Worm (Caenorhabditis elegans) whole organism, early embryonic: ENCODE data around the gene K02D10.2.

Source experiments
- B0310.2 ChIP-seq: sonication (generic microtip); optimal IDR thresholded peaks from 2 replicates; lab custom pipeline; 2016; ENCODE audit warnings: mild to moderate bottlenecking, missing genetic modification characterization, missing compliant biosample characterization
- F13C5.2 ChIP-seq: sonication (generic microtip); optimal IDR thresholded peaks from 2 replicates; lab custom pipeline; 2017; ENCODE audit warnings: mild to moderate bottlenecking, missing genetic modification characterization, inconsistent platforms, missing compliant biosample characterization
- aly-1 ChIP-seq: sonication (generic microtip); optimal IDR thresholded peaks from 2 replicates; lab custom pipeline; 2016; ENCODE audit warnings: missing genetic modification characterization, missing compliant biosample characterization
- ama-1 ChIP-seq: fragments of 150-350 bp; optimal IDR thresholded peaks from 2 replicates; lab custom pipeline; 2014
- ceh-13 ChIP-seq: fragments of 200-800 bp; sonication (Bioruptor generic); optimal IDR thresholded peaks from 2 replicates; lab custom pipeline; 2018; ENCODE audit warnings: mild to moderate bottlenecking, missing genetic modification characterization, missing compliant biosample characterization
- ceh-36 ChIP-seq: sonication (generic microtip); optimal IDR thresholded peaks from 2 replicates; lab custom pipeline; 2016; ENCODE audit warnings: missing genetic modification characterization, inconsistent platforms, missing compliant biosample characterization
- ets-7 ChIP-seq: sonication (generic microtip); optimal IDR thresholded peaks from 2 replicates; lab custom pipeline; 2016; ENCODE audit warnings: missing genotype, missing genetic modification characterization, missing compliant biosample characterization
- flt-1 ChIP-seq: fragments of 200-800 bp; sonication (Bioruptor generic); IDR thresholded peaks from 2 replicates; pipeline ENCODE4 v1.3.6; 2022; ENCODE audit warnings: missing genetic modification characterization, missing compliant biosample characterization
- hmbx-1 ChIP-seq: sonication (generic microtip); optimal IDR thresholded peaks from 2 replicates; lab custom pipeline; 2016; ENCODE audit warnings: mild to moderate bottlenecking, missing genetic modification characterization, missing compliant biosample characterization
- hmg-4 ChIP-seq: fragments of 200-800 bp; sonication (Bioruptor generic); optimal IDR thresholded peaks from 2 replicates; lab custom pipeline; 2018; ENCODE audit warnings: mild to moderate bottlenecking, missing genetic modification characterization, missing compliant biosample characterization
- hnd-1 ChIP-seq: sonication (generic microtip); optimal IDR thresholded peaks from 2 replicates; lab custom pipeline; 2016; ENCODE audit warnings: missing genetic modification characterization, missing compliant biosample characterization
- pes-1 ChIP-seq: fragments of 200-800 bp; sonication (Bioruptor generic); IDR thresholded peaks from 2 replicates; pipeline ENCODE4 v1.3.6; 2022; ENCODE audit warnings: missing genetic modification reagents, missing genetic modification characterization, missing compliant biosample characterization
- scrt-1 ChIP-seq: fragments of 200-800 bp; sonication (Bioruptor generic); IDR thresholded peaks from 2 replicates; pipeline ENCODE4 v1.3.6; 2022; ENCODE audit warnings: missing genetic modification characterization, missing compliant biosample characterization
- sea-1 ChIP-seq: fragments of 200-800 bp; sonication (Bioruptor generic); conservative IDR thresholded peaks from 2 replicates; pipeline ENCODE4 v1.3.6; 2022; ENCODE audit warnings: missing genetic modification characterization, missing compliant biosample characterization
- tbx-11 ChIP-seq: fragments of 200-800 bp; sonication (Bioruptor generic); IDR thresholded peaks from 2 replicates; pipeline ENCODE4 v1.3.6; 2022; ENCODE audit warnings: missing genetic modification characterization, missing compliant biosample characterization
- tbx-37 ChIP-seq: fragments of 200-800 bp; sonication (Bioruptor generic); conservative IDR thresholded peaks from 2 replicates; pipeline ENCODE4 v1.3.6; 2022; ENCODE audit warnings: missing genetic modification reagents, missing genetic modification characterization, missing compliant biosample characterization
- tra-4 ChIP-seq: sonication (generic microtip); optimal IDR thresholded peaks from 2 replicates; lab custom pipeline; 2017; ENCODE audit warnings: missing genetic modification characterization, missing compliant biosample characterization

Gene K02D10.2

ce11 chrIII:8795595-8796141 is 24.6 kb upstream of the K02D10.2 start:
- TF ChIP-seq F13C5.2 = peak; percentile 9
- no peak for TF ChIP-seq tbx-37 (GFP tag; lab: Robert Waterston, UW)
- TF ChIP-seq aly-1 (tag; lab: Kevin White, UChicago) = no peak
- no peak for TF ChIP-seq hmbx-1 (tag; lab: Kevin White, UChicago)
- no peak for TF ChIP-seq ama-1 (lab: Kevin White, UChicago)
- no peak for TF ChIP-seq tbx-11 (GFP tag; lab: Robert Waterston, UW)
- TF ChIP-seq tra-4 (tag; lab: Kevin White, UChicago) = no peak
- no peak for TF ChIP-seq pes-1
- TF ChIP-seq ceh-13 (GFP tag; lab: Kevin White, UChicago) = no peak
- TF ChIP-seq flt-1 = no peak; the same call in 1 of the 2 replicates
- peak; percentile 60 for TF ChIP-seq B0310.2 (tag; lab: Kevin White, UChicago)
- TF ChIP-seq ets-7 (tag; lab: Kevin White, UChicago) = no peak
- TF ChIP-seq hmg-4 = peak; percentile 77
- no peak for TF ChIP-seq sea-1 (GFP tag; lab: Robert Waterston, UW)
- TF ChIP-seq ceh-36 (tag; lab: Kevin White, UChicago) = peak; percentile 4
- no peak for TF ChIP-seq scrt-1
- no peak for TF ChIP-seq hnd-1 (tag; lab: Kevin White, UChicago)

DNA sequence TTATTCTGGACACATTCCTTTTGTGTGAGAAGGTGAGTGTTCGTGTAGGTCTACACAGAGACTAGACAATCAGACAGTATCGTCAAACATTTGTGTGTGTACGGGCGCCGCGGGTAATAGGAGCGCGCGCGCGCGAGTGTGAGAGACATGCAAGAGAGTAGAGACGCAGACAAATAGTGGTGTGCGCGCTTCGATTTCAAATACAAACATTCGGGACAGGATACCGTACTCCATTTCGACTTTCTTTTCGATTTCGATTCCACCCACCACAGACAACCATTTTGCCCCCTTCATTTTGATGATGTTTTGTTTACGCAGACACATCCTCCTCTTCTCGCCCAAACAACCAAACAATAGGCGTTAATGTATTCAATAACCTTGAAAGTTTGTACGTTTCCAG is 23.7 kb upstream of the K02D10.2 start:
- TF ChIP-seq aly-1 (tag; lab: Kevin White, UChicago) = no peak
- TF ChIP-seq hmg-4 = peak; percentile 15
- no peak for TF ChIP-seq ets-7 (tag; lab: Kevin White, UChicago)
- TF ChIP-seq ceh-36 (tag; lab: Kevin White, UChicago) = no peak

ce11 chrIII:8792251-8792650 is 21.2 kb upstream of the K02D10.2 start, which contains the start of gene ztf-1:
TSS of gene ztf-1 (minus strand) at chrIII:8792351.
- TF ChIP-seq ama-1 (lab: Kevin White, UChicago) (no peak), tbx-11 (GFP tag; lab: Robert Waterston, UW) (no peak), aly-1 (tag; lab: Kevin White, UChicago) (no peak), flt-1 (no peak), scrt-1 (no peak), ceh-13 (GFP tag; lab: Kevin White, UChicago) (no peak), hnd-1 (tag; lab: Kevin White, UChicago) (no peak), hmbx-1 (tag; lab: Kevin White, UChicago) (no peak), sea-1 (GFP tag; lab: Robert Waterston, UW) (no peak), tra-4 (tag; lab: Kevin White, UChicago) (no peak), ceh-36 (tag; lab: Kevin White, UChicago) (no peak), F13C5.2 (no peak), hmg-4 (no peak), tbx-37 (GFP tag; lab: Robert Waterston, UW) (no peak), pes-1 (no peak)

DNA sequence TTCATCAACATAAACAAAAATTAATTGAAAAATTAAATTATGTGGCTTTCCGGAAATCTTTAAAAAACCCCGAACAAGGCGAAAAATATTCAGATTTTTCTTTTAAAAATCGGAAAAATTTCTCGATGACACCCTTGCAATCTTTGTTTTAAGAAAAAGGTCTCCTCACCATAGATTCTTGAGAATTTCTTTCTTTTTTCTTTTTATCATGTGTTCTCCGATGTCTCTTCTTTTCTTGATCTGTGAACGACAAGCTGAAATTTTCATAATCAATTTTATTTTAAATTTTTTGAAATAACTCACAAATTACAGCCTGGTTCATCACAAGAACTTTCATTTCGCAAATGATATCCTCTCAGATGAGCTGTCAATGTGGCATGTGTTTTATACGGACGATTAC is 20.2 kb upstream of the K02D10.2 start, which contains the start of the genes zfp-1 and F54F2.14:
Gene zfp-1 (plus strand): TSS at position 301 of the 400 bp plus-strand sequence.
Gene F54F2.14 (plus strand): TSS at position 312 of the 400 bp plus-strand sequence.
- TF ChIP-seq scrt-1 = no peak
- no peak for TF ChIP-seq ama-1 (lab: Kevin White, UChicago)
- TF ChIP-seq B0310.2 (tag; lab: Kevin White, UChicago) = no peak
- no peak for TF ChIP-seq tra-4 (tag; lab: Kevin White, UChicago)
- TF ChIP-seq tbx-37 (GFP tag; lab: Robert Waterston, UW) = no peak
- TF ChIP-seq hmbx-1 (tag; lab: Kevin White, UChicago) = no peak
- TF ChIP-seq ets-7 (tag; lab: Kevin White, UChicago) = no peak
- no peak for TF ChIP-seq aly-1 (tag; lab: Kevin White, UChicago)
- TF ChIP-seq F13C5.2 = no peak
- no peak for TF ChIP-seq ceh-13 (GFP tag; lab: Kevin White, UChicago)
- TF ChIP-seq sea-1 (GFP tag; lab: Robert Waterston, UW) = no peak
- TF ChIP-seq hnd-1 (tag; lab: Kevin White, UChicago) = no peak
- no peak for TF ChIP-seq hmg-4
- TF ChIP-seq ceh-36 (tag; lab: Kevin White, UChicago) = no peak
- TF ChIP-seq flt-1 = no peak
- TF ChIP-seq pes-1 = no peak
- no peak for TF ChIP-seq tbx-11 (GFP tag; lab: Robert Waterston, UW)

DNA sequence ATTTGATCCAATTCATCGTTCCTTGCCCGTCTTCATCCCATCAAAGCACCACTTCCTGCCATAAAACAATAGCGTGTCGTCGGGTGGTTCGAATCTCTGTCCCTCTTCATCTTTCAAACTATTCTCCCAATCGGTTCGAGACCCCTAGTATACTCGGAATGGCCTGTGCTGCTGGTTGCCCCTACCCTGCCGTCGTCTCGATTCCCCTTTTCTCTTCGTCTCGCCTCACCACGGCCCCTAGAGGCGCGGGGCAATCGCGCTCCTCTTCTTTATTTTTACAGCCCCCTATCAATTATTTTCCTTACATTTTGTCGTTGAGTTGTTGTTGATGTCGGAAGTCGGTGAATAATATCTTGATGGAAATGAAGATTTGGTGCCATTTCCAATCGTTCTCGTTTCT is 17.6 kb upstream of the K02D10.2 start:
- TF ChIP-seq sea-1 (GFP tag; lab: Robert Waterston, UW) (no peak), ets-7 (tag; lab: Kevin White, UChicago) (no peak), hmbx-1 (tag; lab: Kevin White, UChicago) (no peak), aly-1 (tag; lab: Kevin White, UChicago) (no peak), hmg-4 (no peak), ama-1 (lab: Kevin White, UChicago) (no peak), pes-1 (no peak), tbx-11 (GFP tag; lab: Robert Waterston, UW) (no peak), F13C5.2 (no peak), hnd-1 (tag; lab: Kevin White, UChicago) (no peak), B0310.2 (tag; lab: Kevin White, UChicago) (no peak), flt-1 (no peak), ceh-13 (GFP tag; lab: Kevin White, UChicago) (no peak), ceh-36 (tag; lab: Kevin White, UChicago) (no peak), tbx-37 (GFP tag; lab: Robert Waterston, UW) (no peak)

DNA sequence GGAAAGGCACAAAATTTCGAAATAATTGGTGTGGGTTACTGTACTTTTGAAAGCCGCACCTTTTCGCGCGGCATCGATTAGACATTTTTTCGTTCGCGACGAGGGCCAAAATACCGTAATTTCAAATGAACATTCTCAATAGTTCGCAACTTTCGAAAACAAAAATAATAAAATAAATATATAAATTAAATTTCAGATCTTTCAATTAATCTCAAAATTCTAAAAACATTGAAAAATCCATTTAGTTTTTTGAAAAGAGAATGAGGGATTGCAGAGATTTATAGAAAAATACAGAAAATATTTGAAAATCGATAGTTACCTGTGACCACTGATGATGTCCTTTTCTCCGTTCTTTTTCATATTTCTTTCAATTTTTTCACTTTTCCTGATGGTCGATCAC is 15.0 kb upstream of the K02D10.2 start, which contains the start of gene K02D10.8:
Gene K02D10.8 (plus strand): TSS at position 301 of the 400 bp plus-strand sequence.
- TF ChIP-seq F13C5.2 = no peak
- TF ChIP-seq aly-1 (tag; lab: Kevin White, UChicago) = no peak
- no peak for TF ChIP-seq hmbx-1 (tag; lab: Kevin White, UChicago)
- TF ChIP-seq tra-4 (tag; lab: Kevin White, UChicago) = no peak
- no peak for TF ChIP-seq sea-1 (GFP tag; lab: Robert Waterston, UW)
- TF ChIP-seq ets-7 (tag; lab: Kevin White, UChicago) = no peak
- TF ChIP-seq tbx-11 (GFP tag; lab: Robert Waterston, UW) = no peak
- no peak for TF ChIP-seq hnd-1 (tag; lab: Kevin White, UChicago)
- no peak for TF ChIP-seq ceh-36 (tag; lab: Kevin White, UChicago)
- TF ChIP-seq ceh-13 (GFP tag; lab: Kevin White, UChicago) = no peak
- no peak for TF ChIP-seq flt-1
- TF ChIP-seq scrt-1 = no peak
- TF ChIP-seq pes-1 = no peak
